Fruit fly (Drosophila melanogaster) whole organism, embryonic: ENCODE measurements around the gene CG12594.

Experiments used
- Bgb ChIP-seq: fragments of 200-800 bp; sonication (Bioruptor generic); IDR thresholded peaks from 2 replicates; pipeline ENCODE4 v1.3.6; 2022; ENCODE audit warnings: missing biosample characterization, missing genetic modification characterization; ENCODE audit not compliant: partially characterized antibody
- CG10565 ChIP-seq: fragments of 200-800 bp; sonication (Bioruptor generic); optimal IDR thresholded peaks from 3 replicates; lab custom pipeline; 2016; ENCODE audit warnings: missing biosample characterization, mild to moderate bottlenecking, missing genetic modification characterization
- CG11247 ChIP-seq: fragments of 200-800 bp; sonication (Bioruptor generic); IDR thresholded peaks from 2 replicates; pipeline ENCODE4 v1.3.6; 2022; ENCODE audit warnings: missing biosample characterization, missing genetic modification characterization
- CG11695 ChIP-seq: fragments of 200-800 bp; sonication (Bioruptor generic); IDR thresholded peaks from 3 replicates; pipeline ENCODE4 v1.3.6; 2022; ENCODE audit warnings: missing biosample characterization, missing genetic modification characterization
- CG12104 ChIP-seq: fragments of 200-800 bp; sonication (Bioruptor generic); optimal IDR thresholded peaks from 3 replicates; lab custom pipeline; 2016; ENCODE audit warnings: missing biosample characterization, missing genetic modification characterization
- CG13424 ChIP-seq: fragments of 200-800 bp; sonication (Bioruptor generic); optimal IDR thresholded peaks from 2 replicates; lab custom pipeline; 2019; ENCODE audit warnings: missing biosample characterization, mild to moderate bottlenecking, missing genetic modification characterization, moderate library complexity
- CG15479 ChIP-seq: fragments of 200-800 bp; sonication (Bioruptor generic); optimal IDR thresholded peaks from 3 replicates; lab custom pipeline; 2019; ENCODE audit warnings: missing biosample characterization, mild to moderate bottlenecking, missing genetic modification characterization, moderate library complexity
- CG15696 ChIP-seq: fragments of 200-800 bp; sonication (Bioruptor generic); optimal IDR thresholded peaks from 2 replicates; lab custom pipeline; 2019; ENCODE audit warnings: missing biosample characterization, mild to moderate bottlenecking, missing genetic modification characterization, moderate library complexity
- CG16813 ChIP-seq: fragments of 200-800 bp; sonication (Bioruptor generic); IDR thresholded peaks from 3 replicates; pipeline ENCODE4 v1.3.6; 2022; ENCODE audit warnings: missing biosample characterization, missing genetic modification characterization; ENCODE audit not compliant: partially characterized antibody
- CG17612 ChIP-seq: fragments of 200-800 bp; sonication (Bioruptor generic); IDR thresholded peaks from 2 replicates; pipeline ENCODE4 v1.3.6; 2022; ENCODE audit warnings: missing biosample characterization, missing genetic modification characterization
- CG17912 ChIP-seq: fragments of 200-800 bp; sonication (Bioruptor generic); optimal IDR thresholded peaks from 2 replicates; lab custom pipeline; 2018; ENCODE audit warnings: missing biosample characterization, mild to moderate bottlenecking, missing genetic modification characterization
- CG18262 ChIP-seq: fragments of 200-800 bp; optimal IDR thresholded peaks from 3 replicates; lab custom pipeline; 2019; ENCODE audit warnings: missing biosample characterization, mild to moderate bottlenecking, missing genetic modification characterization, moderate library complexity
- CG18476 ChIP-seq: fragments of 200-800 bp; sonication (Bioruptor generic); optimal IDR thresholded peaks from 2 replicates; lab custom pipeline; 2016; ENCODE audit warnings: missing biosample characterization, mild to moderate bottlenecking, missing genetic modification characterization
- CG30431 ChIP-seq: fragments of 200-800 bp; sonication (Bioruptor generic); optimal IDR thresholded peaks from 2 replicates; lab custom pipeline; 2017; ENCODE audit warnings: missing biosample characterization, missing genetic modification characterization
- CG33213 ChIP-seq: fragments of 200-800 bp; sonication (Bioruptor generic); optimal IDR thresholded peaks from 3 replicates; lab custom pipeline; 2016; ENCODE audit warnings: missing biosample characterization, missing genetic modification characterization
- CG3407 ChIP-seq: fragments of 200-800 bp; sonication (Bioruptor generic); optimal IDR thresholded peaks from 2 replicates; lab custom pipeline; 2018; ENCODE audit warnings: missing biosample characterization, mild to moderate bottlenecking, missing genetic modification characterization
- CG34422 ChIP-seq: fragments of 200-800 bp; sonication (Bioruptor generic); IDR thresholded peaks from 3 replicates; pipeline ENCODE4 v1.3.6; 2022; ENCODE audit warnings: missing biosample characterization, missing genetic modification characterization
- CG4404 ChIP-seq: fragments of 200-800 bp; sonication (Bioruptor generic); IDR thresholded peaks from 2 replicates; pipeline ENCODE4 v1.3.6; 2022; ENCODE audit warnings: missing biosample characterization, missing genetic modification characterization
- CG4820 ChIP-seq: fragments of 200-800 bp; sonication (Bioruptor generic); optimal IDR thresholded peaks from 3 replicates; lab custom pipeline; 2016; ENCODE audit warnings: missing biosample characterization, missing genetic modification characterization
- CG6654 ChIP-seq: fragments of 200-800 bp; sonication (Bioruptor generic); optimal IDR thresholded peaks from 2 replicates; lab custom pipeline; 2017; ENCODE audit warnings: missing biosample characterization, mild to moderate bottlenecking, missing genetic modification characterization
- CG8359 ChIP-seq: fragments of 200-800 bp; sonication (Bioruptor generic); optimal IDR thresholded peaks from 2 replicates; lab custom pipeline; 2017; ENCODE audit warnings: missing biosample characterization, mild to moderate bottlenecking, missing genetic modification characterization, borderline replicate concordance
- CG8388 ChIP-seq: fragments of 200-800 bp; sonication (Bioruptor generic); optimal IDR thresholded peaks from 2 replicates; lab custom pipeline; 2019; ENCODE audit warnings: missing biosample characterization, mild to moderate bottlenecking, missing genetic modification characterization, moderate library complexity
- CG8944 ChIP-seq: fragments of 200-800 bp; sonication (Bioruptor generic); optimal IDR thresholded peaks from 3 replicates; lab custom pipeline; 2016; ENCODE audit warnings: missing biosample characterization, missing genetic modification characterization
- CHES-1-like ChIP-seq: fragments of 200-800 bp; sonication (Bioruptor generic); optimal IDR thresholded peaks from 2 replicates; lab custom pipeline; 2016; ENCODE audit warnings: missing biosample characterization, missing genetic modification characterization
- Dref ChIP-seq: fragments of 200-800 bp; sonication (Bioruptor generic); IDR thresholded peaks from 2 replicates; pipeline ENCODE4 v1.3.6; 2022; ENCODE audit warnings: missing biosample characterization, missing genetic modification characterization
- Eip74EF ChIP-seq, 2 experiments: fragments of 200-800 bp in 1 of 2; fragments of >200 bp in 1 of 2; sonication (Bioruptor generic) in 1 of 2; optimal IDR thresholded peaks; 2 replicates each; lab custom pipeline; 2017 to 2019; ENCODE audit warnings: missing biosample characterization in 2 of 2, missing genetic modification characterization in 2 of 2, mild to moderate bottlenecking in 1 of 2, moderate library complexity in 1 of 2
- HLH3B ChIP-seq: fragments of 200-800 bp; sonication (Bioruptor generic); IDR thresholded peaks from 2 replicates; pipeline ENCODE4 v1.3.6; 2022; ENCODE audit warnings: missing biosample characterization, missing genetic modification characterization
- Mad ChIP-seq: fragments of 200-800 bp; sonication (Bioruptor generic); optimal IDR thresholded peaks from 2 replicates; lab custom pipeline; 2016; ENCODE audit warnings: missing biosample characterization, missing genetic modification characterization
- Ravus ChIP-seq: fragments of 200-800 bp; sonication (Bioruptor generic); IDR thresholded peaks from 2 replicates; pipeline ENCODE4 v1.3.6; 2022; ENCODE audit warnings: missing biosample characterization, missing genetic modification characterization
- Rx ChIP-seq: fragments of 200-800 bp; sonication (Bioruptor generic); IDR thresholded peaks from 2 replicates; pipeline ENCODE4 v1.3.6; 2022; ENCODE audit warnings: missing biosample characterization, missing genetic modification characterization
- Scr ChIP-seq: fragments of 200-800 bp; sonication (Bioruptor generic); IDR thresholded peaks from 2 replicates; pipeline ENCODE4 v1.3.6; 2022; ENCODE audit warnings: missing biosample characterization, missing genetic modification characterization; ENCODE audit not compliant: partially characterized antibody
- al ChIP-seq: fragments of 200-800 bp; sonication (Bioruptor generic); IDR thresholded peaks from 2 replicates; pipeline ENCODE4 v1.3.6; 2022; ENCODE audit warnings: missing biosample characterization, missing genetic modification characterization
- btn ChIP-seq: fragments of 200-800 bp; sonication (Bioruptor generic); optimal IDR thresholded peaks from 2 replicates; lab custom pipeline; 2016; ENCODE audit warnings: missing biosample characterization, missing genetic modification characterization
- corto ChIP-seq: fragments of 200-800 bp; sonication (Bioruptor generic); optimal IDR thresholded peaks from 2 replicates; lab custom pipeline; 2016; ENCODE audit warnings: missing biosample characterization, mild to moderate bottlenecking, missing genetic modification characterization, moderate library complexity
- disco-r ChIP-seq: fragments of 200-800 bp; sonication (Bioruptor generic); optimal IDR thresholded peaks from 2 replicates; lab custom pipeline; 2016; ENCODE audit warnings: missing biosample characterization, missing genetic modification characterization
- eyg ChIP-seq: fragments of 200-800 bp; sonication (Bioruptor generic); optimal IDR thresholded peaks from 3 replicates; lab custom pipeline; 2016; ENCODE audit warnings: missing biosample characterization, missing genetic modification characterization
- ftz-f1 ChIP-seq: fragments of 200-800 bp; sonication (Bioruptor generic); optimal IDR thresholded peaks from 2 replicates; lab custom pipeline; 2016; ENCODE audit warnings: missing biosample characterization, missing genetic modification characterization
- hkb ChIP-seq, 2 experiments: fragments of 200-800 bp in 1 of 2; fragments of >200 bp in 1 of 2; sonication (Bioruptor generic) in 1 of 2; IDR thresholded peaks in 1 of 2; optimal IDR thresholded peaks in 1 of 2; 2 replicates each; pipeline versions ENCODE4 v1.3.6 to Lab custom; 2017 to 2022; ENCODE audit warnings: missing biosample characterization in 1 of 2, missing genetic modification characterization in 1 of 2
- jigr1 ChIP-seq: fragments of 200-800 bp; sonication (Bioruptor generic); IDR thresholded peaks from 3 replicates; pipeline ENCODE4 v1.3.6; 2022; ENCODE audit warnings: missing biosample characterization, missing genetic modification characterization
- mirr ChIP-seq: fragments of 200-800 bp; sonication (Bioruptor generic); optimal IDR thresholded peaks from 3 replicates; lab custom pipeline; 2018; ENCODE audit warnings: missing biosample characterization, mild to moderate bottlenecking, missing genetic modification characterization
- sd ChIP-seq: fragments of 200-800 bp; sonication (Bioruptor generic); optimal IDR thresholded peaks from 3 replicates; lab custom pipeline; 2018; ENCODE audit warnings: missing biosample characterization, mild to moderate bottlenecking, missing genetic modification characterization, moderate library complexity
- sqz ChIP-seq: fragments of 200-800 bp; sonication (Bioruptor generic); optimal IDR thresholded peaks from 3 replicates; lab custom pipeline; 2018; ENCODE audit warnings: missing biosample characterization, mild to moderate bottlenecking, missing genetic modification characterization
- ssp ChIP-seq: fragments of 200-800 bp; sonication (Bioruptor generic); IDR thresholded peaks from 2 replicates; pipeline ENCODE4 v1.3.6; 2022; ENCODE audit warnings: missing biosample characterization, missing genetic modification characterization
- tgo ChIP-seq: fragments of 200-800 bp; sonication (Bioruptor generic); IDR thresholded peaks from 3 replicates; pipeline ENCODE4 v1.3.6; 2022; ENCODE audit warnings: missing biosample characterization, missing genetic modification characterization
- toy ChIP-seq: fragments of 200-800 bp; sonication (Bioruptor generic); IDR thresholded peaks from 2 replicates; pipeline ENCODE4 v1.3.6; 2022; ENCODE audit warnings: missing biosample characterization, missing genetic modification characterization
- zen2 ChIP-seq: fragments of 200-800 bp; sonication (Bioruptor generic); IDR thresholded peaks from 3 replicates; pipeline ENCODE4 v1.3.6; 2022; ENCODE audit warnings: missing biosample characterization, missing genetic modification characterization; ENCODE audit not compliant: partially characterized antibody
- zfh2 ChIP-seq: fragments of 200-800 bp; sonication (Bioruptor generic); optimal IDR thresholded peaks from 2 replicates; lab custom pipeline; 2016; ENCODE audit warnings: missing biosample characterization, missing genetic modification characterization

The CG12594 gene

dm6 chr3R:11778012-11778865 is 56.7 kb downstream of the CG12594 start (continued):
- TF ChIP-seq CG4820 (GFP tag; lab: Kevin White, UChicago), result peak; percentile 58
- TF ChIP-seq eyg (GFP tag; lab: Kevin White, UChicago), result peak; percentile 6
- TF ChIP-seq Rx (GFP tag; lab: Robert Waterston, UW), result no peak
- TF ChIP-seq CG16813 (GFP tag; lab: Robert Waterston, UW), result 0 out of 3 replicates have a peak, but pooled peaks have one; percentile 41
- peak in 1 of 2 experiments; percentile 71 for TF ChIP-seq Eip74EF (GFP tag; optimal IDR thresholded peaks at IDR 0.05; lab: Kevin White, UChicago)
- peak; percentile 57; the same call in 2 of the 3 replicates for TF ChIP-seq tgo (GFP tag; lab: Robert Waterston, UW)
- TF ChIP-seq CG11695 (GFP tag; lab: Robert Waterston, UW), result peak; percentile 37; the same call in 1 of the 3 replicates
- TF ChIP-seq CG13424 (tag; lab: Kevin White, UChicago), result peak; percentile 81
- peak; percentile 21 for TF ChIP-seq CG10565 (GFP tag; lab: Kevin White, UChicago)
- TF ChIP-seq sd (tag; lab: Kevin White, UChicago), result peak; percentile 77
- no peak for TF ChIP-seq Ravus (GFP tag; lab: Robert Waterston, UW)
- peak; percentile 65 for TF ChIP-seq CG30431
- no peak for TF ChIP-seq CG17612 (GFP tag; lab: Robert Waterston, UW)
- peak; percentile 83 for TF ChIP-seq CG12104
- TF ChIP-seq jigr1, result no peak
- no peak for TF ChIP-seq disco-r (GFP tag; lab: Kevin White, UChicago)
- peak; percentile 38 for TF ChIP-seq btn (GFP tag; lab: Kevin White, UChicago)
- TF ChIP-seq sqz (GFP tag; lab: Kevin White, UChicago), result peak; percentile 4
- TF ChIP-seq mirr, result peak; percentile 60
- peak; percentile 6 for TF ChIP-seq Mad (GFP tag; lab: Kevin White, UChicago)
- TF ChIP-seq Bgb, result peak; percentile 59
- TF ChIP-seq Scr (GFP tag; lab: Robert Waterston, UW), result peak; percentile 19; the same call in 1 of the 2 replicates
- TF ChIP-seq corto (GFP tag; lab: Kevin White, UChicago), result peak; percentile 4
- peak; percentile 45 for TF ChIP-seq CHES-1-like (GFP tag; lab: Kevin White, UChicago)
- no peak for TF ChIP-seq hkb (optimal IDR thresholded peaks at IDR 0.05; lab: Kevin White, UChicago)
- TF ChIP-seq hkb (GFP tag; IDR thresholded peaks at IDR 0.05; lab: Robert Waterston, UW), result no peak
- peak; percentile 71 for TF ChIP-seq CG15696 (tag; lab: Kevin White, UChicago)
- TF ChIP-seq HLH3B (GFP tag; lab: Robert Waterston, UW), result no peak
- TF ChIP-seq CG8359, result peak; percentile 33
- TF ChIP-seq Dref, result no peak
- TF ChIP-seq zfh2 (GFP tag; lab: Kevin White, UChicago), result peak; percentile 48
- no peak for TF ChIP-seq zen2 (GFP tag; lab: Robert Waterston, UW)
- TF ChIP-seq ftz-f1 (GFP tag; lab: Kevin White, UChicago), result peak; percentile 26
- TF ChIP-seq CG34422 (GFP tag; lab: Robert Waterston, UW), result peak; percentile 84; the same call in 2 of the 3 replicates
- peak; percentile 33; the same call in 1 of the 2 replicates for TF ChIP-seq al
- TF ChIP-seq CG11247, result peak; percentile 43; the same call in 1 of the 2 replicates
- no peak for TF ChIP-seq toy (GFP tag; lab: Robert Waterston, UW)
- peak; percentile 58 for TF ChIP-seq CG33213 (GFP tag; lab: Kevin White, UChicago)
- peak; percentile 47 for TF ChIP-seq CG3407 (GFP tag; lab: Kevin White, UChicago)
- no peak for TF ChIP-seq CG17912 (GFP tag; lab: Kevin White, UChicago)
- no peak for TF ChIP-seq CG15479 (GFP tag; lab: Kevin White, UChicago)
- TF ChIP-seq CG18262 (tag; lab: Kevin White, UChicago), result peak; percentile 87
- TF ChIP-seq CG6654, result peak; percentile 37
- TF ChIP-seq CG8388 (GFP tag; lab: Kevin White, UChicago), result peak; percentile 44
- TF ChIP-seq CG8944 (GFP tag; lab: Kevin White, UChicago), result peak; percentile 19
- peak; percentile 39 for TF ChIP-seq ssp (GFP tag; lab: Robert Waterston, UW)
- peak; percentile 29 for TF ChIP-seq CG18476 (GFP tag; lab: Kevin White, UChicago)
- peak; percentile 58; the same call in 1 of the 2 replicates for TF ChIP-seq CG4404
